Fruit fly (Drosophila melanogaster): ENCODE data around the gene CalpC.

CalpC gene

DNA sequence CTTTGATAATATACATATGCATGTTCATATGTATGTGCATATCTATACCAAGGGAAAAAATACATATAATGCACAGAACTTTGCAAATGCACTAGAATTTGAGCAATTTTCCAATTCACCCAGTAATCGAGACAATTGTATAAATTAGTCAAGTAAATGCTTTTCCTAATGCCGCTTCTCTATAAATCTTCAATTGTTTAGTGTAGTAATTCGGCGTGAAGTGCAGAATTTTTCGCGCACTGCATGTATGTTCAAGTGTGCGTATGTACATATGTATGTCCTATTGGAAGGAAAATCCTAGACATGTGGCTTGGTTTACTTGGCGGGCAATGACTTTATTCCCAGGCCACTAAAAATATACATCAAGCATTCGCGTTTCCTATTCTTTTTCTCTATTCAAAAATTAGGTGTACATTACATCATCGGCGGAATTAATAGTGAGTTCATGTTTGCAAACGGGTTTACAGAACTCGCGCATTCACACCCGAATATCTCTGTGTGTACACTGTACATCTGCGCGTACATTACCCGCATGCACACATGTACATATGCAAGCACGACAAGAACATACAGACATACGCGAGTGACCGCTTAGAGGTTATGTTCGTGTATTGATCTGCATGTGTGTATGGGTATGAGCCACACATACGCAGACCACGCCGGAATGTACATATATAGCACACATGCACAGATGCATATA is 6.6 kb upstream of the CalpC start (continued):
- TF ChIP-seq CG17612 (GFP tag; IDR thresholded peaks at IDR 0.05) (no peak), CG31224 (GFP tag; IDR thresholded peaks at IDR 0.05) (no peak), bsh (GFP tag; optimal IDR thresholded peaks at IDR 0.05) (peak in 1 of 2 experiments; percentile 41), fu2 (GFP tag; optimal IDR thresholded peaks at IDR 0.05) (no peak), psq (GFP tag; optimal IDR thresholded peaks at IDR 0.05) (no peak), CG11723 (GFP tag; optimal IDR thresholded peaks at IDR 0.05) (no peak), CG4424 (GFP tag; optimal IDR thresholded peaks at IDR 0.05) (no peak), ci (GFP tag; IDR thresholded peaks at IDR 0.05) (no peak), fd64A (GFP tag; optimal IDR thresholded peaks at IDR 0.05) (no peak), Fer3 (tag; optimal IDR thresholded peaks at IDR 0.05) (no peak), CG12071 (GFP tag; optimal IDR thresholded peaks at IDR 0.05) (no peak), CG9876 (GFP tag; optimal IDR thresholded peaks at IDR 0.05) (no peak), CG10431 (GFP tag; optimal IDR thresholded peaks at IDR 0.05) (no peak), PHDP (tag; optimal IDR thresholded peaks at IDR 0.05) (no peak), NC2α (GFP tag; optimal IDR thresholded peaks at IDR 0.05) (no peak), vfl (GFP tag; optimal IDR thresholded peaks at IDR 0.05) (no peak), sd (tag; optimal IDR thresholded peaks at IDR 0.05) (peak; percentile 96), run (tag; optimal IDR thresholded peaks at IDR 0.05) (no peak), sens-2 (GFP tag; IDR thresholded peaks at IDR 0.05) (no peak), lmd (GFP tag; IDR thresholded peaks at IDR 0.05) (peak; percentile 28; the same call in 1 of the 2 replicates), lab (GFP tag; optimal IDR thresholded peaks at IDR 0.05) (no peak), slp2 (GFP tag; optimal IDR thresholded peaks at IDR 0.05) (no peak), dm (GFP tag; optimal IDR thresholded peaks at IDR 0.05) (peak; percentile 71), grn (GFP tag; optimal IDR thresholded peaks at IDR 0.05) (no peak), Antp (GFP tag; optimal IDR thresholded peaks at IDR 0.05) (no peak), CG15011 (GFP tag; optimal IDR thresholded peaks at IDR 0.05) (no peak), CG7928 (GFP tag; optimal IDR thresholded peaks at IDR 0.05) (no peak), tll (GFP tag; optimal IDR thresholded peaks at IDR 0.05) (no peak), CG34422 (GFP tag; IDR thresholded peaks at IDR 0.05) (peak; percentile 82; the same call in 1 of the 3 replicates), CG1647 (GFP tag; optimal IDR thresholded peaks at IDR 0.05) (no peak), Myb (GFP tag; optimal IDR thresholded peaks at IDR 0.05) (no peak), CG2116 (GFP tag; optimal IDR thresholded peaks at IDR 0.05) (no peak), kay (GFP tag; optimal IDR thresholded peaks at IDR 0.05) (no peak), zen2 (GFP tag; IDR thresholded peaks at IDR 0.05; ENCODE audit: partially characterized antibody) (no peak), sr (GFP tag; IDR thresholded peaks at IDR 0.05) (no peak), br (optimal IDR thresholded peaks at IDR 0.05) (no peak), crp (GFP tag; optimal IDR thresholded peaks at IDR 0.05) (no peak), Ptx1 (GFP tag; IDR thresholded peaks at IDR 0.05) (no peak), Eip74EF (GFP tag; optimal IDR thresholded peaks at IDR 0.05) (peak in 1 of 2 experiments; percentile 11), HLH54F (GFP tag; optimal IDR thresholded peaks at IDR 0.05) (no peak), Dll (GFP tag; IDR thresholded peaks at IDR 0.05; ENCODE audit: partially characterized antibody) (no peak), Poxn (GFP tag; IDR thresholded peaks at IDR 0.05) (no peak), so (GFP tag; IDR thresholded peaks at IDR 0.05) (no peak), cad (GFP tag; optimal IDR thresholded peaks at IDR 0.05) (no peak), CG10321 (GFP tag; IDR thresholded peaks at IDR 0.05) (no peak), zen (tag; optimal IDR thresholded peaks at IDR 0.05) (no peak), CG30020 (tag; optimal IDR thresholded peaks at IDR 0.05) (peak; percentile 79), ind (GFP tag; optimal IDR thresholded peaks at IDR 0.05) (no peak), CG4404 (GFP tag; IDR thresholded peaks at IDR 0.05) (no peak), Sry-δ (GFP tag; optimal IDR thresholded peaks at IDR 0.05) (no peak), HmgD (GFP tag; optimal IDR thresholded peaks at IDR 0.05) (no peak)
